Worm (Caenorhabditis elegans): ENCODE data around the gene fbxl-2.

The fbxl-2 gene

DNA sequence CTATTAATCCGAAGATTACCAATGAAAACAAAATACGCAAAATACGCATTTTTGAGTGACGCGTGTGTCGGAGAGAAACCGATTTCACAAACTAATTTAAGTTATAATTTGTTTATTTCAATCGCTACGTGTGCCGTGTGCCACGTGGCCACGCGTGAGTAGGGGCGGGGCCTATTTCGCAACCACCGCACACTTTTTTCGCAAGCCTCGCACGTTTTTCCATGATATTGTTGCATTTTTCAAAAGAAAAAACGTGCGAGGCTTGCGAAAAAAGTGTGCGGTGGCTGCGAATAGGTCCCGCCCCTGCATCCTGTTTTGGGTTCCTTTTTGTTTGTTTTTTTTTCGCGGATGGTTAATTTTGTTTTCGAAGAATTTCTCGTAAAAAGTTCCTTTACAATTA lies 28.1 kb downstream of the fbxl-2 start, which contains the start of gene enu-3.2:
Gene enu-3.2, minus strand, starts transcription at position 105 of the 400 bp plus-strand sequence.
- peak; percentile 35; the same call in 1 of the 2 replicates for TF ChIP-seq rcor-1 (GFP tag; IDR thresholded peaks at IDR 0.05)
- TF ChIP-seq hmg-1.2 (GFP tag; IDR thresholded peaks at IDR 0.05), result peak; percentile 26; the same call in 1 of the 2 replicates
- TF ChIP-seq Y53G8AR.9 (GFP tag; conservative IDR thresholded peaks at IDR 0.05), result 0 out of 2 replicates have a peak, but pooled peaks have one; percentile 9
- TF ChIP-seq madf-8 (GFP tag; conservative IDR thresholded peaks at IDR 0.05), result peak; percentile 33; the same call in 1 of the 2 replicates
- TF ChIP-seq mcd-1 (GFP tag; IDR thresholded peaks at IDR 0.05), result peak; percentile 53
- TF ChIP-seq ceh-100 (GFP tag; IDR thresholded peaks at IDR 0.05), result peak; percentile 20; the same call in 1 of the 2 replicates
- TF ChIP-seq D2030.7 (GFP tag; IDR thresholded peaks at IDR 0.05), result peak; percentile 55
- peak; percentile 49; the same call in 1 of the 2 replicates for TF ChIP-seq madf-6 (GFP tag; IDR thresholded peaks at IDR 0.05)
- TF ChIP-seq ceh-91 (GFP tag; IDR thresholded peaks at IDR 0.05), result peak; percentile 27; the same call in 1 of the 2 replicates
- peak; percentile 70 for TF ChIP-seq pbrm-1 (GFP tag; IDR thresholded peaks at IDR 0.05)
- TF ChIP-seq aptf-2 (GFP tag; conservative IDR thresholded peaks at IDR 0.05), result 0 out of 2 replicates have a peak, but pooled peaks have one; percentile 33
- peak; percentile 64 for TF ChIP-seq F33H1.4 (GFP tag; IDR thresholded peaks at IDR 0.05)
- peak; percentile 40 for TF ChIP-seq xnd-1 (tag; optimal IDR thresholded peaks at IDR 0.05)

- TF ChIP-seq bed-1 (GFP tag; IDR thresholded peaks at IDR 0.05) (no peak), lin-35 (GFP tag; optimal IDR thresholded peaks at IDR 0.05) (no peak), pbrm-1 (GFP tag; IDR thresholded peaks at IDR 0.05) (no peak), lag-1 (GFP tag; IDR thresholded peaks at IDR 0.05) (no peak), ztf-18 (tag; optimal IDR thresholded peaks at IDR 0.05) (no peak), zim-3 (tag; optimal IDR thresholded peaks at IDR 0.05) (no peak), tbx-9 (tag; optimal IDR thresholded peaks at IDR 0.05; ENCODE audit: borderline replicate concordance) (no peak), attf-5 (GFP tag; optimal IDR thresholded peaks at IDR 0.05) (peak; percentile 33)
Measured at ce11 chrIII:4785714-4786113, 28.7 kb downstream of the fbxl-2 start, which contains the start of gene mel-28. TSS of gene mel-28 (plus strand) at chrIII:4786080.

DNA sequence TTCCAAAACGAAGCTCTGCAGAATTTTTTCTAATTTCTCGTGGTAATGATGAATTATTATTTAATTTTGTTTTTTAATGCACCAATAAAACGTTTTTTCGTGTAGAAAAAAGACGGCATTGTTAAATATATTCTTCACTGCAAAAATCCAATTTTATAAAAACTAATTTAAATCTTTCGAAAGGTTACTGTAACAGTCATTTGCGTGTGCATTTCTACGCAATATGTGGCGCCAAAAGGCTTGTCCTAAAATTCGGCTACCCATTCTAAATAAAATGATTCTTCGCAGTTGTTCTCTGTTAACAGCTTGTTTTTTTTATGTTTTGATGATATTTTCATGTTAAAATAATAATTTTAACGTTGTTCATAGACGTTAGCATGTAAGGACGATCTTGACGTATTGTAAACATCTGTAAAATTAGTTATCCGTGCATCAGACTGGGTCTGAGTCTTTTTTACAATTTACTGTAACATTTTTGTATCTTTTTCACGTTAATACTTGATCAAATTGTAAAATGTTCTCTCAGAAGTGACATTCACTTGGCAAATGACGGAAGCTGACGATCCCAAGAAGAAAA lies 35.6 kb downstream of the fbxl-2 start, which contains the start of gene mip-1:
Gene mip-1, plus strand, starts transcription at position 527 of the 577 bp plus-strand sequence.
- TF ChIP-seq aptf-3 (GFP tag; IDR thresholded peaks at IDR 0.05) (no peak), sea-2 (GFP tag; IDR thresholded peaks at IDR 0.05) (no peak), dpl-1 (GFP tag; optimal IDR thresholded peaks at IDR 0.05) (peak; percentile 78), xnd-1 (tag; optimal IDR thresholded peaks at IDR 0.05) (peak; percentile 68), F49E8.2 (tag; optimal IDR thresholded peaks at IDR 0.05; ENCODE audit: insufficient read depth) (peak; percentile 51), F23B12.7 (tag; optimal IDR thresholded peaks at IDR 0.05; ENCODE audit: insufficient read depth) (no peak), lsl-1 (GFP tag; optimal IDR thresholded peaks at IDR 0.05) (peak; percentile 90), ceh-91 (GFP tag; IDR thresholded peaks at IDR 0.05) (peak; percentile 59), D2030.7 (GFP tag; IDR thresholded peaks at IDR 0.05) (peak; percentile 46), madf-8 (GFP tag; conservative IDR thresholded peaks at IDR 0.05) (peak; percentile 73), F33H1.4 (GFP tag; IDR thresholded peaks at IDR 0.05) (peak; percentile 77), chd-7 (tag; optimal IDR thresholded peaks at IDR 0.05) (no peak), snpc-3.4 (tag; optimal IDR thresholded peaks at IDR 0.05) (peak; percentile 65), nfya-1 (tag; optimal IDR thresholded peaks at IDR 0.05; ENCODE audit: borderline replicate concordance, insufficient read depth) (no peak), lin-54 (GFP tag; optimal IDR thresholded peaks at IDR 0.05) (peak; percentile 84), efl-1 (GFP tag; optimal IDR thresholded peaks at IDR 0.05) (peak; percentile 87), madf-6 (GFP tag; IDR thresholded peaks at IDR 0.05) (peak; percentile 88), ztf-18 (tag; optimal IDR thresholded peaks at IDR 0.05) (peak; percentile 10), snpc-1.3 (tag; optimal IDR thresholded peaks at IDR 0.05; ENCODE audit: insufficient read depth) (peak; percentile 19)
